Worm (Caenorhabditis elegans) whole organism, midembryonic: ENCODE results near the gene F55G11.10.

Experiments used
- T22C8.4 ChIP-seq: fragments of 200-800 bp; sonication (Bioruptor generic); IDR thresholded peaks from 2 replicates; pipeline ENCODE4 v1.3.6; 2022; ENCODE audit warnings: missing genetic modification characterization, missing compliant biosample characterization
- klf-2 ChIP-seq: fragments of 200-800 bp; sonication (Bioruptor generic); conservative IDR thresholded peaks from 2 replicates; pipeline ENCODE4 v1.3.6; 2022; ENCODE audit warnings: missing genetic modification reagents, missing genetic modification characterization, missing compliant biosample characterization
- ref-1 ChIP-seq: fragments of 200-800 bp; sonication (Bioruptor generic); conservative IDR thresholded peaks from 2 replicates; pipeline ENCODE4 v1.3.6; 2022; ENCODE audit warnings: missing genetic modification reagents, missing genetic modification characterization, missing compliant biosample characterization
- ztf-23 ChIP-seq: fragments of 200-800 bp; sonication (Bioruptor generic); IDR thresholded peaks from 2 replicates; pipeline ENCODE4 v1.3.6; 2022; ENCODE audit warnings: missing genetic modification reagents, missing genetic modification characterization, missing compliant biosample characterization
- ztf-29 ChIP-seq: fragments of 200-800 bp; sonication (Bioruptor generic); IDR thresholded peaks from 2 replicates; pipeline ENCODE4 v1.3.6; 2022; ENCODE audit warnings: missing genetic modification reagents, missing genetic modification characterization, missing compliant biosample characterization

DNA sequence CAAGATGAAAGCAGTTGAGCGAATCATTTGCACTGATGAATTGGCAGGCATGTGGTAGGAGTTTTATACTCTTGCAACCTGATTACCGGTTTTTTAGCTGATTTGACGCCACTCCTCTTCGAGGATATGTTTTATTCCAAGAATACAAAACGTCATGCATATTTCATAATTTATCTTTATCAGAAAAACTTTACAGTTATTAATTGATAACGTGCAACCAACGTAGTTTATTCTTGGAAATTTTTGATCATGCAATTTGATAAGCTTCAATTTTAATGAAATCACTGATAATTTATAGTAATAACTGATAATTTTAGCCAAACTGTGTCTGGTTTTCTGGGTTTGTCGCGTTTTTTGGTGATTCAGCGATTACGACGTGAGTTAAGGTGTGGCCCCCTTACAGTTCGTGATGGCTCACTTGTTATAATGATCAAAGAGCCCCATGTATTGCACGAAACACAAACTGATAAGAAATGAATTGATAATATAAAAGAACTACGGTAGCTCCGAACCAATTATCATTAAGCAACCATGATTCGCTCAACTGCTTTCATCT lies 12.3 kb upstream of the F55G11.10 start, which contains the start of the genes cld-1 and dod-21:
- TF ChIP-seq ref-1 (GFP tag; lab: Robert Waterston, UW) (no peak), T22C8.4 (no peak), ztf-23 (no peak), ztf-29 (GFP tag; lab: Robert Waterston, UW) (no peak), klf-2 (GFP tag; lab: Robert Waterston, UW) (no peak)
